Worm (Caenorhabditis elegans) whole organism, early embryonic: ENCODE results near the gene vap-2.

Experiments
- F13C5.2 ChIP-seq: sonication (generic microtip); optimal IDR thresholded peaks from 2 replicates; lab custom pipeline; 2017; ENCODE audit warnings: mild to moderate bottlenecking, missing genetic modification characterization, inconsistent platforms, missing compliant biosample characterization
- ama-1 ChIP-seq: fragments of 150-350 bp; optimal IDR thresholded peaks from 2 replicates; lab custom pipeline; 2014
- ceh-13 ChIP-seq: fragments of 200-800 bp; sonication (Bioruptor generic); optimal IDR thresholded peaks from 2 replicates; lab custom pipeline; 2018; ENCODE audit warnings: mild to moderate bottlenecking, missing genetic modification characterization, missing compliant biosample characterization
- ceh-36 ChIP-seq: sonication (generic microtip); optimal IDR thresholded peaks from 2 replicates; lab custom pipeline; 2016; ENCODE audit warnings: missing genetic modification characterization, inconsistent platforms, missing compliant biosample characterization
- flt-1 ChIP-seq: fragments of 200-800 bp; sonication (Bioruptor generic); IDR thresholded peaks from 2 replicates; pipeline ENCODE4 v1.3.6; 2022; ENCODE audit warnings: missing genetic modification characterization, missing compliant biosample characterization
- hmbx-1 ChIP-seq: sonication (generic microtip); optimal IDR thresholded peaks from 2 replicates; lab custom pipeline; 2016; ENCODE audit warnings: mild to moderate bottlenecking, missing genetic modification characterization, missing compliant biosample characterization
- hmg-4 ChIP-seq: fragments of 200-800 bp; sonication (Bioruptor generic); optimal IDR thresholded peaks from 2 replicates; lab custom pipeline; 2018; ENCODE audit warnings: mild to moderate bottlenecking, missing genetic modification characterization, missing compliant biosample characterization
- pes-1 ChIP-seq: fragments of 200-800 bp; sonication (Bioruptor generic); IDR thresholded peaks from 2 replicates; pipeline ENCODE4 v1.3.6; 2022; ENCODE audit warnings: missing genetic modification reagents, missing genetic modification characterization, missing compliant biosample characterization
- scrt-1 ChIP-seq: fragments of 200-800 bp; sonication (Bioruptor generic); IDR thresholded peaks from 2 replicates; pipeline ENCODE4 v1.3.6; 2022; ENCODE audit warnings: missing genetic modification characterization, missing compliant biosample characterization
- sea-1 ChIP-seq: fragments of 200-800 bp; sonication (Bioruptor generic); conservative IDR thresholded peaks from 2 replicates; pipeline ENCODE4 v1.3.6; 2022; ENCODE audit warnings: missing genetic modification characterization, missing compliant biosample characterization
- tbx-11 ChIP-seq: fragments of 200-800 bp; sonication (Bioruptor generic); IDR thresholded peaks from 2 replicates; pipeline ENCODE4 v1.3.6; 2022; ENCODE audit warnings: missing genetic modification characterization, missing compliant biosample characterization
- tbx-37 ChIP-seq: fragments of 200-800 bp; sonication (Bioruptor generic); conservative IDR thresholded peaks from 2 replicates; pipeline ENCODE4 v1.3.6; 2022; ENCODE audit warnings: missing genetic modification reagents, missing genetic modification characterization, missing compliant biosample characterization
- tra-4 ChIP-seq: sonication (generic microtip); optimal IDR thresholded peaks from 2 replicates; lab custom pipeline; 2017; ENCODE audit warnings: missing genetic modification characterization, missing compliant biosample characterization

DNA sequence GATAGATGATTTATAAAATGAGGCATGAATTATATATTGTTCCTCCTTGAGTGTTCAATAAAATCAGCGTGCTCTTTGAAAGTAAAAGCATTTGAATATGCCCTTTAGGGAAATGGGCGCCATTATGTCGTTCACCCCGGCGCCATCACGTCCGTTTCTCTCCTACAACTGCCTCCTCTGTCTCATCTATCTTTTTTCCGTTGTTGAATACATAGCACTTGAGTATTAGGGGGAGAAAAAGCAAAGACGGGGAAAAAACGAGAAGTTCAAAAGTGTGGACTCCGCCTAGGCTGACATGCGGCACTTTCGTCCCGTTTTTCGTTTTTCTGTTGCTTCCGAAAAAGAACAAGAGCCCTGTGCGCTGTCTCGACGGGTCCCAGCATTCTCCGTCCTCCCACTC lies 24.7 kb downstream of the vap-2 start:
- no peak for TF ChIP-seq sea-1 (GFP tag; lab: Robert Waterston, UW)
- no peak for TF ChIP-seq tbx-11 (GFP tag; lab: Robert Waterston, UW)
- TF ChIP-seq ama-1 (lab: Kevin White, UChicago), result no peak
- no peak for TF ChIP-seq tra-4
- no peak for TF ChIP-seq pes-1 (GFP tag; lab: Robert Waterston, UW)
- TF ChIP-seq tbx-37, result no peak
- TF ChIP-seq hmg-4 (GFP tag; lab: Kevin White, UChicago), result no peak
- no peak for TF ChIP-seq ceh-36
- no peak for TF ChIP-seq ceh-13
- no peak for TF ChIP-seq scrt-1 (GFP tag; lab: Robert Waterston, UW)
- no peak for TF ChIP-seq F13C5.2 (tag; lab: Kevin White, UChicago)
- no peak for TF ChIP-seq hmbx-1
- TF ChIP-seq flt-1 (GFP tag; lab: Robert Waterston, UW), result no peak
